Worm (Caenorhabditis elegans) whole organism, L4/young adult: ENCODE measurements around the gene rrf-3.

Experiments
- dao-5 ChIP-seq: sonication (generic microtip); optimal IDR thresholded peaks from 2 replicates; lab custom pipeline; 2016; ENCODE audit warnings: missing genotype, missing genetic modification characterization, moderate library complexity, missing compliant biosample characterization
- him-1 ChIP-seq: sonication (generic microtip); optimal IDR thresholded peaks from 2 replicates; lab custom pipeline; 2016; ENCODE audit warnings: missing genotype, missing genetic modification reagents, missing genetic modification characterization, missing compliant biosample characterization

- TF ChIP-seq him-1 (tag; lab: Kevin White, UChicago) (no peak), dao-5 (tag; lab: Kevin White, UChicago) (no peak)
These were observed 52.1 kb downstream of the rrf-3 start, which contains the start of gene M110.10 for ce11 chrII:8214367-8214766.
